Worm (Caenorhabditis elegans): ENCODE results near the gene F41E7.9.
A peak's percentile ranks its signal among the peaks of the same experiment; 100 is the strongest.

The F41E7.9 gene

DNA sequence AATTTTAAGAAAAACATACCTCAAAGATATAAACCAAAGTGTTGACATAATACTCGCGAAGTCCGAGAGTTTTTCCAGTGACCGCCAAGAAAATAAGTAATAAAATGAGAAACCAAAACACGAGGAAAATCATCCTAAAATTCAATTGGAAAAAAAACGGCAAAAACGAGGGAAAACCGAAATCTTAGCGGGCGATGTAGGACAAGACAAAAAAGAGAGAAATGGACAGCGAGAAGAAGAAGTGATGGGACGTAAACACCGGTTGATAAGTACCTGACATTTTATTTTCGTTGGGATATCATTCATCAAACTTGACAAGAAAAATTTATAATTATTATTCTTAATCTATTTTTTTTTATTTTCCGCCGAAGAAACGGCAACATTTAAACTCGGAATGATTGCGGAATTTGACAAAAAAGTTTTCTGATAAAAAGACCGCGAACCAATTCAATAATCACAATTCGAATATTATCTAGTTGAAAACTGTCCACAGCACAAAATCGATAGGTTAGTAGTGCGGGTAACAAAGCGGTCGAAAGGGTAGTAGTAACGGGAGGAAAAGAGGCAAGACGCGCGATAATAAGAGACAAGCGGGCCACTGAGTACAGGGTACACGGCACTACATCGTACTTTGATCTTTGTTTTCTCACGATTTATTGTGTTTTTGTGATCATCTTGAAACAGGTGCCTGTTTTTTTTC lies 11.7 kb upstream of the F41E7.9 start, which contains the start of gene acl-5:
Gene acl-5, minus strand, starts transcription at position 134 of the 700 bp plus-strand sequence.
- no peak for TF ChIP-seq nhr-25 (tag; optimal IDR thresholded peaks at IDR 0.05)
- TF ChIP-seq pqm-1 (tag; optimal IDR thresholded peaks at IDR 0.05), result peak; percentile 19
- TF ChIP-seq ceh-28 (tag; optimal IDR thresholded peaks at IDR 0.05), result no peak
- no peak for TF ChIP-seq ceh-16 (tag; optimal IDR thresholded peaks at IDR 0.05)
- TF ChIP-seq elt-2 (tag; optimal IDR thresholded peaks at IDR 0.05), result peak; percentile 75
- no peak for TF ChIP-seq nhr-12 (tag; optimal IDR thresholded peaks at IDR 0.05)
- TF ChIP-seq nfya-1 (tag; optimal IDR thresholded peaks at IDR 0.05; ENCODE audit: insufficient read depth), result no peak
- no peak for TF ChIP-seq mdl-1 (tag; optimal IDR thresholded peaks at IDR 0.05)
- no peak for TF ChIP-seq ZK546.5 (tag; optimal IDR thresholded peaks at IDR 0.05)
- no peak for TF ChIP-seq ceh-82 (tag; optimal IDR thresholded peaks at IDR 0.05)
- no peak for TF ChIP-seq hmg-11 (tag; optimal IDR thresholded peaks at IDR 0.05)
- TF ChIP-seq jun-1 (tag; optimal IDR thresholded peaks at IDR 0.05), result no peak

DNA sequence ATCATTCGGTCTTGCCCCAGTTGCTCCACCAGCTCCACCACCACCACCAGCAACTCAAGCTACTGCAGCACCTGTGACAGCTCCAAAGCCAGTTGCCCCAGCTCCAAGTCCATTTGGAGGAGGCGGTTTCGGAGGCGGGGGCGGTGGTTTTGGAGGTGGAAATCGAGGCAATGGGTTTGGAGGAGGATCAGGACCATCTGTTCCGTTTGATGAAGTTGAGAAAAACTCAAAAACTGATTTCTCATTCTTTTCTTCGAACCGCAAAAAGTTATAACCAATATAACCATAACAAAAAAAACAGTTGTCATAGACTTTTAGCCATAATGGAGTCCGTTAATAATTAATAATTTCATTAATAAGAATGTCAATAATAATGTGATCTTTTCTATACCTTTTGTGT lies 5.6 kb upstream of the F41E7.9 start:
- TF ChIP-seq ceh-28 (tag; optimal IDR thresholded peaks at IDR 0.05) (no peak), fkh-2 (tag; optimal IDR thresholded peaks at IDR 0.05) (no peak), snpc-4 (tag; optimal IDR thresholded peaks at IDR 0.05) (no peak), tbx-2 (tag; optimal IDR thresholded peaks at IDR 0.05) (no peak), mml-1 (tag; optimal IDR thresholded peaks at IDR 0.05) (no peak)

DNA sequence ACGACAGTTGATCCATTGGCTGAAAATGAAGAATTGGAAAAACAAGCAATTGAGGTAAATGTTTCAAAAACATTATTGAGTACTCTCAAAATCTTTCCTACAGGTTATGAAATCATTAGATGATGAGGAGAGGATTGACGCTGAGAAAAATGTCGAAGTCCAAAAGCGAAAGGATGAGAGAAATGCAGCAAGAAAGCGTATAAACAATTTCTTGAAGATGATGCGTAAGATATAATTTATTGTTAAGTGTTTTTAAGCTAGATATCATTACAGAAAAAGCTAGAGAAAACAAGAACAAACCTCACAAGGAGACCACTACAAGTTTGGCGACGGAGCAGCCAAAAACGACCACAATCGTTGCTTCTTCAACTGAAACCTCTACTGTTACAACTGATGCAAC lies 3.8 kb upstream of the F41E7.9 start:
- no peak for TF ChIP-seq nhr-76 (tag; optimal IDR thresholded peaks at IDR 0.05)
- no peak for TF ChIP-seq lsy-12 (tag; optimal IDR thresholded peaks at IDR 0.05)
- no peak for TF ChIP-seq eor-1 (tag; optimal IDR thresholded peaks at IDR 0.05)
- no peak for TF ChIP-seq jun-1 (tag; optimal IDR thresholded peaks at IDR 0.05)

DNA sequence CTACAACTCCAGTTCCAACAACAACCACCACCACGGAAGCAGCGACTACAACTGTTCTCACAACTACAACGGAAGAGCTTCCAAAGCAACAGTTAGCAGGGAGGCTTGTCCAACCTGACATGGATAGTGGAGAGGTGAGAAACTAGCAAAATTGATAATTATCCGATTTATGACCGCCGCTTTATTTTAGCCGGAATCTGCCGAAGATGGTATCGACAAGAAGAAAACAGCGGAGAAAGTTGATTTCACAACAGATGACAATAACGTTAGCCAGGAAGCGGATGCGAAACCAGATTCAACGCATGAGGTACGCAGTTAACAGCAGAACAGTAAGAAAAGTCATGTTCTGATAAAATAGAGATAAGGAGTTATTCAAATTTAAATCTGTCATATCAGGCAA lies 2.6 kb upstream of the F41E7.9 start:
- TF ChIP-seq fos-1 (tag; optimal IDR thresholded peaks at IDR 0.05) (no peak), nhr-25 (tag; optimal IDR thresholded peaks at IDR 0.05) (no peak), zag-1 (tag; optimal IDR thresholded peaks at IDR 0.05) (no peak), lin-15B (tag; optimal IDR thresholded peaks at IDR 0.05) (no peak), ceh-16 (tag; optimal IDR thresholded peaks at IDR 0.05) (no peak), ceh-9 (tag; optimal IDR thresholded peaks at IDR 0.05) (no peak), elt-1 (tag; optimal IDR thresholded peaks at IDR 0.05) (no peak), fkh-10 (GFP tag; optimal IDR thresholded peaks at IDR 0.05) (no peak), jun-1 (tag; optimal IDR thresholded peaks at IDR 0.05) (no peak), nhr-77 (tag; optimal IDR thresholded peaks at IDR 0.05) (no peak)

DNA sequence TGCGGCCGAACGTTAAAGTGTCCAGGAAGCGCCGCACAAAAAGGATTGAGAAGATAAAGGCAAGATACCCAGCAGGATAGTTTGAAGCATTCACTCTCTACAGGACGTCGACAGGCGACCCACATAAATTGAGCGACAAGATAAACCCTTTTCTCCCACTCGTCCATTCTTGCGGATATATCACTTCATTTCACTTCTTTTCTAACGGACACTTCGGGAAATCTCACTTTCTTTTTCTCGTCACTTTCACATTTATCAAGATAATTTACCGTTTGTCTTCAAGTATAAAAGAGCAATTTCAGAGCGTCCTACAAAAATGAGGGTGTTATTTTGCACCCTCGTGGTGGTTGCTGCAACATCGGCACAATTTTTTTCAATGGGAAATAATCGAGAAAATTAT lies 1.8 kb upstream of the F41E7.9 start, which contains the start of gene R07E3.6:
Gene R07E3.6, plus strand, starts transcription at position 158 of the 400 bp plus-strand sequence.
- peak; percentile 31 for TF ChIP-seq nhr-43 (tag; optimal IDR thresholded peaks at IDR 0.05; ENCODE audit: poor library complexity, severe bottlenecking)
- TF ChIP-seq fkh-10 (GFP tag; optimal IDR thresholded peaks at IDR 0.05), result no peak
- peak; percentile 56 for TF ChIP-seq nhr-23 (tag; optimal IDR thresholded peaks at IDR 0.05)

DNA sequence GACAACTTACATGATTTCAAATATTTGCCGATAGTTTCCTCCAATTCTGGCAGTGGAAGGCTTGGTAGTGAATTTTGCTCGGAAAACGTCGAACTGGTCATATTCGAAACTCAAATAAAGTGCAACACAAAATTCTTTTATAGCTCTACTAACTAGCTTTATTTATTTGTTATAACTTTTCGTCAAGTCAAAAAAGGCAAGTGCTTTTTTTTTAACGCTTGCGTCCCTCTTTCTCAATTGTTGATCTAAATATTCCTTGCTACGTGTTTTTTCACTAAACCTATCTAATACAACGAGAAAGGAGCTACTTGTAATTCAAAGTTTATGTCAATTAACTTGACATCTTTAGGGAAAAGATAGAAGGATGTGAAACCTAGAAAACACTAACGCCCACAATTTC lies 5.4 kb downstream of the F41E7.9 start, which contains the start of gene F41E7.6:
Gene F41E7.6, minus strand, starts transcription at position 101 of the 400 bp plus-strand sequence.
- TF ChIP-seq ceh-16 (tag; optimal IDR thresholded peaks at IDR 0.05) (no peak), snpc-4 (tag; optimal IDR thresholded peaks at IDR 0.05) (no peak), aly-2 (tag; optimal IDR thresholded peaks at IDR 0.05) (no peak), ama-1 (optimal IDR thresholded peaks at IDR 0.05) (no peak), ztf-4 (tag; optimal IDR thresholded peaks at IDR 0.05) (no peak), nhr-23 (tag; optimal IDR thresholded peaks at IDR 0.05) (no peak), pha-4 (tag; optimal IDR thresholded peaks at IDR 0.05) (no peak), fkh-2 (tag; optimal IDR thresholded peaks at IDR 0.05) (no peak), ztf-11 (tag; optimal IDR thresholded peaks at IDR 0.05) (no peak), unc-62 (GFP tag; optimal IDR thresholded peaks at IDR 0.05) (no peak), nhr-67 (tag; optimal IDR thresholded peaks at IDR 0.05) (no peak), egl-27 (tag; optimal IDR thresholded peaks at IDR 0.05) (no peak), ZK546.5 (tag; optimal IDR thresholded peaks at IDR 0.05) (no peak), nhr-25 (tag; optimal IDR thresholded peaks at IDR 0.05) (no peak), nhr-12 (tag; optimal IDR thresholded peaks at IDR 0.05) (no peak), lsy-12 (tag; optimal IDR thresholded peaks at IDR 0.05) (no peak), elt-3 (tag; optimal IDR thresholded peaks at IDR 0.05) (no peak), lin-39 (tag; optimal IDR thresholded peaks at IDR 0.05) (no peak)

Measured in whole organism, L3 larva.